Worm (Caenorhabditis elegans) whole organism, L4/young adult: Measurements from ENCODE around the gene Y55B1BR.6.

ENCODE experiments used
- W03F9.2 ChIP-seq: fragments of 150-350 bp; optimal IDR thresholded peaks from 2 replicates; lab custom pipeline; 2014; ENCODE audit warnings: missing biosample characterization, missing genetic modification characterization
- him-1 ChIP-seq: sonication (generic microtip); optimal IDR thresholded peaks from 2 replicates; lab custom pipeline; 2016; ENCODE audit warnings: missing genotype, missing genetic modification reagents, missing genetic modification characterization, missing compliant biosample characterization

- TF ChIP-seq him-1 (tag; lab: Kevin White, UChicago) = no peak
- TF ChIP-seq W03F9.2 (tag; lab: Kevin White, UChicago) = no peak
Observed at ce11 chrIII:491090-491597, 27.5 kb upstream of the Y55B1BR.6 start, which contains the start of gene unc-45.
